Fruit fly (Drosophila melanogaster): ENCODE data around the gene Pino.

Pino gene

dm6 chr2L:1080802-1081464 is 47.8 kb downstream of the Pino start, which contains the start of gene Atg4a:
Atg4a (plus strand) TSS chr2L:1080911.
- TF ChIP-seq noc (tag; optimal IDR thresholded peaks at IDR 0.05) = no peak

dm6 chr2L:1077469-1077993 is 51.2 kb downstream of the Pino start, which contains the start of the genes S and ast:
S (minus strand) TSS chr2L:1077815.
ast (plus strand) TSS chr2L:1077948.
- peak; percentile 61 for TF ChIP-seq noc (tag; optimal IDR thresholded peaks at IDR 0.05)

- no peak for TF ChIP-seq noc (tag; optimal IDR thresholded peaks at IDR 0.05)
Measured at dm6 chr2L:1077053-1077452, 51.7 kb downstream of the Pino start.

dm6 chr2L:1075753-1076152 is 53.0 kb downstream of the Pino start:
- no peak for TF ChIP-seq noc (tag; optimal IDR thresholded peaks at IDR 0.05)

dm6 chr2L:1074180-1074864 is 54.4 kb downstream of the Pino start:
- TF ChIP-seq noc (tag; optimal IDR thresholded peaks at IDR 0.05) = peak; percentile 54

dm6 chr2L:1073530-1073929 is 55.2 kb downstream of the Pino start:
- TF ChIP-seq noc (tag; optimal IDR thresholded peaks at IDR 0.05) = peak; percentile 35

dm6 chr2L:1072184-1072583 is 56.6 kb downstream of the Pino start:
- TF ChIP-seq noc (tag; optimal IDR thresholded peaks at IDR 0.05) = peak; percentile 47

dm6 chr2L:1070941-1071340 is 57.8 kb downstream of the Pino start:
- TF ChIP-seq noc (tag; optimal IDR thresholded peaks at IDR 0.05) = peak; percentile 24

dm6 chr2L:1070332-1070731 is 58.4 kb downstream of the Pino start:
- TF ChIP-seq noc (tag; optimal IDR thresholded peaks at IDR 0.05) = no peak

- TF ChIP-seq noc (tag; optimal IDR thresholded peaks at IDR 0.05) = no peak
Measured at dm6 chr2L:1069475-1069874, 59.3 kb downstream of the Pino start.

- no peak for TF ChIP-seq noc (tag; optimal IDR thresholded peaks at IDR 0.05)
Measured at dm6 chr2L:1068517-1069107, 60.1 kb downstream of the Pino start.

- TF ChIP-seq noc (tag; optimal IDR thresholded peaks at IDR 0.05) = no peak
Measured at dm6 chr2L:1068004-1068403, 60.7 kb downstream of the Pino start.

dm6 chr2L:1066330-1066729 is 62.4 kb downstream of the Pino start:
- TF ChIP-seq noc (tag; optimal IDR thresholded peaks at IDR 0.05) = no peak

- TF ChIP-seq noc (tag; optimal IDR thresholded peaks at IDR 0.05) = no peak
Measured at dm6 chr2L:1065038-1065437, 63.7 kb downstream of the Pino start.

All from whole organism, larva.